Worm (Caenorhabditis elegans): ENCODE measurements around the gene morc-1.

DNA sequence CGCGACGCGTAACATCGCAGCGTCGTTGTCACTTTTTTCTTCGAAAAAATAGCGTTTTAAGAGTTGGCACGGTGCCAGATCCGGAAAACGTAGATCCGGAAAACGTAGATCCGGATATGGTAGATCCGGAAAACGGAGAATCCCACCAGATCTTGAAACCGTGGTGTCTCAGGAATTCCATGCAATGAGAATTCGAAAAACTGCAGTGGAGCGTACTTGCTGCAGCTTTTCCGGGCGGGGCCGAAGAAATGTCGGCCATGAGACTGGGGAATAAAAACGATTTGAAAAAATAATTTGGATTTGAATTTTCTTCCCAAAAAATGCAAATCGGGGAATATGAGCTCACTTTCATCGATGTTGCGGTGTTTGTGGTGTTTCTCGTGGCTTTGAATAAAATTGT is 34.2 kb downstream of the morc-1 start, which contains the start of gene K10D2.5:
- TF ChIP-seq flt-1 (GFP tag; IDR thresholded peaks at IDR 0.05) (peak; percentile 93), ztf-29 (GFP tag; IDR thresholded peaks at IDR 0.05) (peak; percentile 76), tab-1 (GFP tag; IDR thresholded peaks at IDR 0.05) (peak; percentile 74; the same call in 1 of the 2 replicates), cog-1 (tag; optimal IDR thresholded peaks at IDR 0.05) (peak; percentile 68), T22C8.4 (GFP tag; IDR thresholded peaks at IDR 0.05) (peak; percentile 68; the same call in 1 of the 2 replicates), klf-2 (GFP tag; conservative IDR thresholded peaks at IDR 0.05) (peak; percentile 86), med-1 (GFP tag; optimal IDR thresholded peaks at IDR 0.05; ENCODE audit: insufficient read depth) (no peak), ref-1 (GFP tag; conservative IDR thresholded peaks at IDR 0.05) (peak; percentile 54)
